Worm (Caenorhabditis elegans) whole organism, young adult: ENCODE measurements around the gene cec-1.

Source experiments
- F37B4.10 ChIP-seq: fragments of 200-800 bp; sonication (Bioruptor generic); IDR thresholded peaks from 2 replicates; pipeline ENCODE4 v1.3.6; 2022; ENCODE audit warnings: missing genetic modification characterization, missing compliant biosample characterization
- T07F8.4 ChIP-seq: sonication (generic microtip); optimal IDR thresholded peaks from 2 replicates; lab custom pipeline; 2016; ENCODE audit warnings: mild to moderate bottlenecking, missing genetic modification characterization, moderate library complexity, missing compliant biosample characterization
- Y67H2A.10 ChIP-seq: fragments of 200-800 bp; sonication (Bioruptor generic); conservative IDR thresholded peaks from 2 replicates; pipeline ENCODE4 v1.3.6; 2022; ENCODE audit warnings: missing genetic modification reagents, missing genetic modification characterization, missing compliant biosample characterization
- attf-3 ChIP-seq: fragments of 200-800 bp; sonication (Bioruptor generic); conservative IDR thresholded peaks from 2 replicates; pipeline ENCODE4 v1.3.6; 2022; ENCODE audit warnings: missing genetic modification reagents, missing genetic modification characterization, missing compliant biosample characterization
- attf-5 ChIP-seq: fragments of 200-800 bp; sonication (Bioruptor generic); optimal IDR thresholded peaks from 2 replicates; lab custom pipeline; 2018; ENCODE audit warnings: mild to moderate bottlenecking, missing genetic modification characterization, missing compliant biosample characterization
- mes-4 ChIP-seq: sonication (generic microtip); optimal IDR thresholded peaks from 2 replicates; lab custom pipeline; 2016; ENCODE audit warnings: missing genotype, missing genetic modification characterization, missing compliant biosample characterization
- pha-4 ChIP-seq: fragments of 150-350 bp; sonication (generic microtip); optimal IDR thresholded peaks from 2 replicates; lab custom pipeline; 2014; ENCODE audit warnings: missing biosample characterization, missing genetic modification reagents, missing genetic modification characterization
- snpc-4 ChIP-seq, 5 experiments: fragments of 150-350 bp in 1 of 5; sonication (generic microtip) in 4 of 5; optimal IDR thresholded peaks; 2 replicates each; lab custom pipeline; 2014 to 2018; ENCODE audit warnings: missing genetic modification characterization in 5 of 5, missing biosample characterization in 3 of 5, antibody characterized with exemption in 2 of 5, mild to moderate bottlenecking in 2 of 5, missing compliant biosample characterization in 2 of 5, missing genotype in 2 of 5, moderate library complexity in 2 of 5, missing genetic modification reagents in 1 of 5
- unc-62 ChIP-seq: fragments of 150-350 bp; optimal IDR thresholded peaks from 2 replicates; lab custom pipeline; 2014; ENCODE audit warnings: missing biosample characterization, missing genetic modification reagents, missing genetic modification characterization

- TF ChIP-seq T07F8.4 (tag; lab: Kevin White, UChicago) (no peak), attf-5 (GFP tag; lab: Kevin White, UChicago) (no peak), pha-4 (tag; lab: Kevin White, UChicago) (no peak), mes-4 (tag; lab: Kevin White, UChicago) (no peak), snpc-4 (GFP tag; optimal IDR thresholded peaks at IDR 0.05; lab: Kevin White, UChicago) (no peak), snpc-4 (tag; optimal IDR thresholded peaks at IDR 0.05; lab: Kevin White, UChicago) (no peak), F37B4.10 (GFP tag; lab: Robert Waterston, UW) (no peak), attf-3 (GFP tag; lab: Robert Waterston, UW) (no peak), Y67H2A.10 (GFP tag; lab: Robert Waterston, UW) (no peak), unc-62 (GFP tag; lab: Kevin White, UChicago) (no peak)
These were observed 41.4 kb downstream of the cec-1 start for ce11 chrIII:8467520-8467919.
